Fruit fly (Drosophila melanogaster) whole organism, embryonic: ENCODE measurements around the gene meso18E.
A peak's percentile ranks its signal among the peaks of the same experiment; 100 is the strongest.

Experiments used
- Ada2b ChIP-seq: fragments of 200-800 bp; sonication (Bioruptor generic); IDR thresholded peaks from 2 replicates; pipeline ENCODE4 v1.3.6; 2022; ENCODE audit warnings: missing biosample characterization, missing genetic modification characterization
- Bdp1 ChIP-seq: fragments of 200-800 bp; sonication (Bioruptor generic); optimal IDR thresholded peaks from 3 replicates; lab custom pipeline; 2016; ENCODE audit warnings: missing biosample characterization, missing genetic modification characterization
- CG10543 ChIP-seq: fragments of 200-800 bp; sonication (Bioruptor generic); optimal IDR thresholded peaks from 3 replicates; lab custom pipeline; 2017; ENCODE audit warnings: missing biosample characterization, mild to moderate bottlenecking, missing genetic modification characterization, moderate library complexity
- CG12744 ChIP-seq: fragments of 200-800 bp; sonication (Bioruptor generic); optimal IDR thresholded peaks from 2 replicates; lab custom pipeline; 2016; ENCODE audit warnings: missing biosample characterization, missing genetic modification characterization
- CG12769 ChIP-seq: fragments of 200-800 bp; sonication (Bioruptor generic); optimal IDR thresholded peaks from 2 replicates; lab custom pipeline; 2019; ENCODE audit warnings: missing biosample characterization, mild to moderate bottlenecking, missing genetic modification characterization, moderate library complexity
- CG18262 ChIP-seq: fragments of 200-800 bp; optimal IDR thresholded peaks from 3 replicates; lab custom pipeline; 2019; ENCODE audit warnings: missing biosample characterization, mild to moderate bottlenecking, missing genetic modification characterization, moderate library complexity
- CG2129 ChIP-seq: fragments of 200-800 bp; sonication (Bioruptor generic); IDR thresholded peaks from 2 replicates; pipeline ENCODE4 v1.3.6; 2022; ENCODE audit warnings: missing biosample characterization, missing genetic modification characterization; ENCODE audit not compliant: partially characterized antibody
- CG34376 ChIP-seq: fragments of 200-800 bp; sonication (Bioruptor generic); optimal IDR thresholded peaks from 2 replicates; lab custom pipeline; 2018; ENCODE audit warnings: missing biosample characterization, mild to moderate bottlenecking, missing genetic modification characterization
- CG7372 ChIP-seq: fragments of 200-800 bp; sonication (Bioruptor generic); IDR thresholded peaks from 2 replicates; pipeline ENCODE4 v1.3.6; 2022; ENCODE audit warnings: missing biosample characterization, missing genetic modification characterization
- Chrac-16 ChIP-seq: fragments of 200-800 bp; sonication (Bioruptor generic); optimal IDR thresholded peaks from 3 replicates; lab custom pipeline; 2016; ENCODE audit warnings: missing biosample characterization, missing genetic modification characterization
- Ets65A ChIP-seq: fragments of 200-800 bp; sonication (Bioruptor generic); peaks from one replicate; lab custom pipeline; 2016; ENCODE audit warnings: missing biosample characterization, missing genetic modification characterization
- Ets97D ChIP-seq: fragments of 200-800 bp; sonication (Bioruptor generic); optimal IDR thresholded peaks from 3 replicates; lab custom pipeline; 2016; ENCODE audit warnings: missing biosample characterization, missing genetic modification characterization
- GATAe ChIP-seq: fragments of 200-800 bp; sonication (Bioruptor generic); conservative IDR thresholded peaks from 2 replicates; pipeline ENCODE4 v1.3.6; 2022; ENCODE audit warnings: missing biosample characterization, missing genetic modification characterization
- HHEX ChIP-seq: fragments of 200-800 bp; sonication (Bioruptor generic); optimal IDR thresholded peaks from 3 replicates; lab custom pipeline; 2017; ENCODE audit warnings: missing biosample characterization, mild to moderate bottlenecking, missing genetic modification characterization, missing genetic modification reagents
- HLHmδ ChIP-seq: fragments of 200-800 bp; sonication (Bioruptor generic); optimal IDR thresholded peaks from 2 replicates; lab custom pipeline; 2018; ENCODE audit warnings: missing biosample characterization, mild to moderate bottlenecking, missing genetic modification characterization, moderate library complexity
- Hey ChIP-seq: fragments of 200-800 bp; sonication (Bioruptor generic); optimal IDR thresholded peaks from 3 replicates; lab custom pipeline; 2018; ENCODE audit warnings: missing biosample characterization, mild to moderate bottlenecking, missing genetic modification characterization
- HmgD ChIP-seq: fragments of 200-800 bp; sonication (Bioruptor generic); optimal IDR thresholded peaks from 3 replicates; lab custom pipeline; 2016; ENCODE audit warnings: missing biosample characterization, missing genetic modification characterization
- HmgZ ChIP-seq: fragments of 200-800 bp; sonication (Bioruptor generic); optimal IDR thresholded peaks from 2 replicates; lab custom pipeline; 2018; ENCODE audit warnings: missing biosample characterization, mild to moderate bottlenecking, missing genetic modification characterization
- Hmr ChIP-seq: fragments of 200-800 bp; sonication (Bioruptor generic); optimal IDR thresholded peaks from 3 replicates; lab custom pipeline; 2017; ENCODE audit warnings: mild to moderate bottlenecking, missing biosample characterization, missing genetic modification reagents, missing genetic modification characterization
- Hr78 ChIP-seq, 2 experiments: fragments of 200-800 bp in 1 of 2; fragments of >200 bp in 1 of 2; sonication (Bioruptor generic) in 1 of 2; optimal IDR thresholded peaks; 2 replicates each; lab custom pipeline; 2017 to 2019; ENCODE audit warnings: missing biosample characterization in 2 of 2, missing genetic modification characterization in 2 of 2, mild to moderate bottlenecking in 1 of 2, moderate library complexity in 1 of 2
- Med ChIP-seq: fragments of 200-800 bp; sonication (Bioruptor generic); peaks from one replicate; lab custom pipeline; 2016; ENCODE audit warnings: missing biosample characterization, missing genetic modification characterization, mild to moderate bottlenecking, inconsistent platforms, moderate library complexity
- Myb ChIP-seq: fragments of 200-800 bp; sonication (Bioruptor generic); optimal IDR thresholded peaks from 2 replicates; lab custom pipeline; 2016; ENCODE audit warnings: missing biosample characterization, missing genetic modification characterization
- Nf-YA ChIP-seq: fragments of 200-800 bp; sonication (Bioruptor generic); IDR thresholded peaks from 2 replicates; pipeline ENCODE4 v1.3.6; 2022; ENCODE audit warnings: missing biosample characterization, missing genetic modification characterization
- NfI ChIP-seq: fragments of 200-800 bp; sonication (Bioruptor generic); optimal IDR thresholded peaks from 3 replicates; lab custom pipeline; 2018; ENCODE audit warnings: missing biosample characterization, mild to moderate bottlenecking, missing genetic modification characterization, moderate library complexity
- Pdp1 ChIP-seq, 2 experiments: fragments of 200-800 bp; sonication (Bioruptor generic); optimal IDR thresholded peaks; 3 replicates each; lab custom pipeline; 2016; ENCODE audit warnings: missing biosample characterization in 2 of 2, missing genetic modification characterization in 2 of 2, mild to moderate bottlenecking in 1 of 2, moderate library complexity in 1 of 2
- Vsx1 ChIP-seq: fragments of 200-800 bp; sonication (Bioruptor generic); optimal IDR thresholded peaks from 2 replicates; lab custom pipeline; 2017; ENCODE audit warnings: missing biosample characterization, mild to moderate bottlenecking, missing genetic modification characterization, missing genetic modification reagents
- YL-1 ChIP-seq: fragments of 200-800 bp; sonication (Bioruptor generic); optimal IDR thresholded peaks from 3 replicates; lab custom pipeline; 2017; ENCODE audit warnings: missing biosample characterization, mild to moderate bottlenecking, missing genetic modification characterization
- ab ChIP-seq: fragments of 200-800 bp; sonication (Bioruptor generic); optimal IDR thresholded peaks from 2 replicates; lab custom pipeline; 2016; ENCODE audit warnings: missing biosample characterization, missing genetic modification characterization
- ase ChIP-seq: fragments of 200-800 bp; sonication (Bioruptor generic); IDR thresholded peaks from 3 replicates; pipeline ENCODE4 v1.3.6; 2022; ENCODE audit warnings: missing biosample characterization, missing genetic modification characterization
- br ChIP-seq: fragments of >200 bp; optimal IDR thresholded peaks from 2 replicates; lab custom pipeline; 2017
- chif ChIP-seq, 2 experiments: fragments of 200-800 bp; sonication (Bioruptor generic); optimal IDR thresholded peaks; 3 replicates each; lab custom pipeline; 2016; ENCODE audit warnings: missing biosample characterization in 2 of 2, missing genetic modification characterization in 2 of 2
- chinmo ChIP-seq: fragments of 200-800 bp; sonication (Bioruptor generic); IDR thresholded peaks from 4 replicates; pipeline ENCODE4 v1.3.6; 2022; ENCODE audit warnings: missing biosample characterization, missing genetic modification characterization; ENCODE audit not compliant: partially characterized antibody
- chn ChIP-seq: fragments of 200-800 bp; sonication (Bioruptor generic); optimal IDR thresholded peaks from 2 replicates; lab custom pipeline; 2016; ENCODE audit warnings: missing biosample characterization, missing genetic modification characterization
- ci ChIP-seq: fragments of 200-800 bp; sonication (Bioruptor generic); IDR thresholded peaks from 3 replicates; pipeline ENCODE4 v1.3.6; 2022; ENCODE audit warnings: missing biosample characterization, missing genetic modification characterization
- cwo ChIP-seq: fragments of 200-800 bp; sonication (Bioruptor generic); optimal IDR thresholded peaks from 3 replicates; lab custom pipeline; 2017; ENCODE audit warnings: missing biosample characterization, missing genetic modification characterization, mild to moderate bottlenecking, moderate library complexity, missing genetic modification reagents
- danr ChIP-seq: fragments of 200-800 bp; sonication (Bioruptor generic); IDR thresholded peaks from 2 replicates; pipeline ENCODE4 v1.3.6; 2022; ENCODE audit warnings: missing biosample characterization, missing genetic modification characterization
- disco-r ChIP-seq: fragments of 200-800 bp; sonication (Bioruptor generic); optimal IDR thresholded peaks from 2 replicates; lab custom pipeline; 2016; ENCODE audit warnings: missing biosample characterization, missing genetic modification characterization
- exex ChIP-seq: fragments of 200-800 bp; sonication (Bioruptor generic); optimal IDR thresholded peaks from 4 replicates; lab custom pipeline; 2018; ENCODE audit warnings: missing biosample characterization, mild to moderate bottlenecking, missing genetic modification characterization, moderate library complexity
- grn ChIP-seq: fragments of 200-800 bp; sonication (Bioruptor generic); optimal IDR thresholded peaks from 3 replicates; lab custom pipeline; 2017; ENCODE audit warnings: missing biosample characterization, missing genetic modification characterization
- hb ChIP-seq: fragments of 200-800 bp; sonication (Bioruptor generic); IDR thresholded peaks from 3 replicates; pipeline ENCODE4 v1.3.6; 2022; ENCODE audit warnings: missing biosample characterization, missing genetic modification characterization; ENCODE audit not compliant: partially characterized antibody
- insv ChIP-seq, 2 experiments: fragments of 200-800 bp; sonication (Bioruptor generic); optimal IDR thresholded peaks; 3 replicates each; lab custom pipeline; 2016 to 2018; ENCODE audit warnings: missing biosample characterization in 2 of 2, missing genetic modification characterization in 2 of 2
- kni ChIP-seq: fragments of 200-800 bp; sonication (Bioruptor generic); optimal IDR thresholded peaks from 3 replicates; lab custom pipeline; 2017; ENCODE audit warnings: mild to moderate bottlenecking, missing biosample characterization, missing genetic modification reagents, missing genetic modification characterization
- knrl ChIP-seq: fragments of 200-800 bp; sonication (Bioruptor generic); IDR thresholded peaks from 3 replicates; pipeline ENCODE4 v1.3.6; 2022; ENCODE audit warnings: missing biosample characterization, missing genetic modification characterization; ENCODE audit not compliant: partially characterized antibody
- ro ChIP-seq: fragments of 200-800 bp; sonication (Bioruptor generic); IDR thresholded peaks from 2 replicates; pipeline ENCODE4 v1.3.6; 2022; ENCODE audit warnings: missing biosample characterization, missing genetic modification characterization
- sug ChIP-seq: fragments of 200-800 bp; optimal IDR thresholded peaks from 2 replicates; lab custom pipeline; 2019; ENCODE audit warnings: missing biosample characterization, mild to moderate bottlenecking, missing genetic modification characterization, moderate library complexity
- toy ChIP-seq: fragments of 200-800 bp; sonication (Bioruptor generic); IDR thresholded peaks from 2 replicates; pipeline ENCODE4 v1.3.6; 2022; ENCODE audit warnings: missing biosample characterization, missing genetic modification characterization
- vnd ChIP-seq: fragments of 200-800 bp; sonication (Bioruptor generic); IDR thresholded peaks from 3 replicates; pipeline ENCODE4 v1.3.6; 2022; ENCODE audit warnings: missing biosample characterization, missing genetic modification characterization; ENCODE audit not compliant: partially characterized antibody

meso18E gene

dm6 chrX:19754152-19754579 is 41.3 kb upstream of the meso18E start (continued):
- peak; percentile 49 for TF ChIP-seq HLHmδ (GFP tag; lab: Kevin White, UChicago)
- TF ChIP-seq CG2129 (GFP tag; lab: Robert Waterston, UW), result no peak
- TF ChIP-seq Myb (GFP tag; lab: Kevin White, UChicago), result no peak
- no peak for TF ChIP-seq kni
- TF ChIP-seq CG12744 (GFP tag; lab: Kevin White, UChicago), result no peak
- peak in 1 of 2 experiments; percentile 63 for TF ChIP-seq Hr78 (GFP tag; optimal IDR thresholded peaks at IDR 0.05; lab: Kevin White, UChicago)
- TF ChIP-seq HmgZ (tag; lab: Kevin White, UChicago), result no peak
- no peak for TF ChIP-seq NfI (GFP tag; lab: Kevin White, UChicago)

dm6 chrX:19753710-19754109 is 40.9 kb upstream of the meso18E start:
- peak; percentile 73 for TF ChIP-seq CG12769 (tag; lab: Kevin White, UChicago)
- TF ChIP-seq disco-r (GFP tag; lab: Kevin White, UChicago), result no peak
- TF ChIP-seq Pdp1 (GFP tag; optimal IDR thresholded peaks at IDR 0.05; lab: Kevin White, UChicago), result peak in 1 of 2 experiments; percentile 97
- 0 out of 2 replicates have a peak, but pooled peaks have one; percentile 7 for TF ChIP-seq toy (GFP tag; lab: Robert Waterston, UW)
- peak; percentile 43 for TF ChIP-seq kni
- TF ChIP-seq CG18262, result no peak

dm6 chrX:19752344-19752743 is 39.5 kb upstream of the meso18E start:
- peak; percentile 30 for TF ChIP-seq Vsx1 (GFP tag; lab: Kevin White, UChicago)
- TF ChIP-seq cwo, result peak; percentile 54
- no peak for TF ChIP-seq hb (GFP tag; lab: Robert Waterston, UW)
- no peak for TF ChIP-seq ab
- no peak for TF ChIP-seq chn (GFP tag; lab: Kevin White, UChicago)
- no peak for TF ChIP-seq CG7372
- no peak for TF ChIP-seq YL-1 (GFP tag; lab: Kevin White, UChicago)
- no peak for TF ChIP-seq Chrac-16
- TF ChIP-seq chinmo (GFP tag; lab: Robert Waterston, UW), result 0 out of 4 replicates have a peak, but pooled peaks have one; percentile 56
- TF ChIP-seq Ada2b, result no peak
- TF ChIP-seq ro (GFP tag; lab: Robert Waterston, UW), result no peak
- no peak for TF ChIP-seq HmgD (GFP tag; lab: Kevin White, UChicago)
- TF ChIP-seq CG34376 (GFP tag; lab: Kevin White, UChicago), result peak; percentile 1
- no peak for TF ChIP-seq kni
- TF ChIP-seq Nf-YA (GFP tag; lab: Robert Waterston, UW), result no peak
- no peak for TF ChIP-seq Bdp1 (GFP tag; lab: Kevin White, UChicago)
- TF ChIP-seq insv (GFP tag; optimal IDR thresholded peaks at IDR 0.05; lab: Kevin White, UChicago), result no peak
- TF ChIP-seq Hmr, result no peak
- TF ChIP-seq Med, result peak; percentile 74
- TF ChIP-seq CG10543, result peak; percentile 55
- TF ChIP-seq Ets97D (GFP tag; lab: Kevin White, UChicago), result no peak
- TF ChIP-seq ase, result no peak
- peak; percentile 36 for TF ChIP-seq Hey (tag; lab: Kevin White, UChicago)
- no peak for TF ChIP-seq knrl
- TF ChIP-seq chif (GFP tag; optimal IDR thresholded peaks at IDR 0.05; lab: Kevin White, UChicago), result no peak
- TF ChIP-seq sug (tag; lab: Kevin White, UChicago), result peak; percentile 71
- no peak for TF ChIP-seq br (lab: Kevin White, UChicago)
- TF ChIP-seq danr (GFP tag; lab: Robert Waterston, UW), result no peak
- peak; percentile 95 for TF ChIP-seq exex (tag; lab: Kevin White, UChicago)
- TF ChIP-seq vnd, result no peak
- no peak for TF ChIP-seq HHEX (GFP tag; lab: Kevin White, UChicago)
- 0 out of 2 replicates have a peak, but pooled peaks have one; percentile 30 for TF ChIP-seq GATAe (GFP tag; lab: Robert Waterston, UW)
- peak; percentile 84 for TF ChIP-seq Ets65A (GFP tag; lab: Kevin White, UChicago)
- TF ChIP-seq grn (GFP tag; lab: Kevin White, UChicago), result peak; percentile 88
- 0 out of 3 replicates have a peak, but pooled peaks have one; percentile 33 for TF ChIP-seq ci (GFP tag; lab: Robert Waterston, UW)
